Fruit fly (Drosophila melanogaster) whole organism, prepupa: ENCODE data around the gene CG15643.

Experiments used
- CG16779 ChIP-seq: fragments of 200-800 bp; sonication (Bioruptor generic); optimal IDR thresholded peaks from 3 replicates; lab custom pipeline; 2017; ENCODE audit warnings: missing biosample characterization, mild to moderate bottlenecking, missing genetic modification characterization
- CG3032 ChIP-seq: fragments of 200-800 bp; optimal IDR thresholded peaks from 2 replicates; lab custom pipeline; 2019; ENCODE audit warnings: missing biosample characterization, mild to moderate bottlenecking, missing genetic modification characterization, moderate library complexity
- CG4318 ChIP-seq: fragments of 200-800 bp; sonication (Bioruptor generic); optimal IDR thresholded peaks from 3 replicates; lab custom pipeline; 2017; ENCODE audit warnings: missing biosample characterization, mild to moderate bottlenecking, missing genetic modification characterization
- CG9139 ChIP-seq: fragments of 200-800 bp; sonication (Bioruptor generic); optimal IDR thresholded peaks from 3 replicates; lab custom pipeline; 2017; ENCODE audit warnings: missing biosample characterization, mild to moderate bottlenecking, missing genetic modification characterization
- Gug ChIP-seq: fragments of 200-800 bp; sonication (Bioruptor generic); IDR thresholded peaks from 2 replicates; pipeline ENCODE4 v1.3.6; 2022; ENCODE audit warnings: missing biosample characterization, missing genetic modification characterization
- Hr39 ChIP-seq: fragments of 200-800 bp; sonication (Bioruptor generic); optimal IDR thresholded peaks from 2 replicates; lab custom pipeline; 2016; ENCODE audit warnings: missing biosample characterization, missing genetic modification characterization
- Met ChIP-seq: fragments of 200-800 bp; sonication (Bioruptor generic); optimal IDR thresholded peaks from 3 replicates; lab custom pipeline; 2016; ENCODE audit warnings: missing biosample characterization, missing genetic modification characterization
- OdsH ChIP-seq: fragments of 200-800 bp; sonication (Bioruptor generic); optimal IDR thresholded peaks from 3 replicates; lab custom pipeline; 2016; ENCODE audit warnings: missing biosample characterization, missing genetic modification characterization
- achi ChIP-seq: fragments of 200-800 bp; sonication (Bioruptor generic); optimal IDR thresholded peaks from 3 replicates; lab custom pipeline; 2016; ENCODE audit warnings: missing biosample characterization, missing genetic modification characterization
- cyc ChIP-seq: fragments of 200-800 bp; sonication (Bioruptor generic); optimal IDR thresholded peaks from 3 replicates; lab custom pipeline; 2016; ENCODE audit warnings: missing biosample characterization, missing genetic modification characterization
- eg ChIP-seq: fragments of 200-800 bp; sonication (Bioruptor generic); IDR thresholded peaks from 3 replicates; pipeline ENCODE4 v1.3.6; 2022; ENCODE audit warnings: missing biosample characterization, missing genetic modification characterization
- fkh ChIP-seq: fragments of 200-800 bp; sonication (Bioruptor generic); optimal IDR thresholded peaks from 3 replicates; lab custom pipeline; 2017; ENCODE audit warnings: missing biosample characterization, mild to moderate bottlenecking, missing genetic modification characterization, moderate library complexity
- lz ChIP-seq: fragments of 200-800 bp; sonication (Bioruptor generic); optimal IDR thresholded peaks from 3 replicates; lab custom pipeline; 2016; ENCODE audit warnings: missing biosample characterization, missing genetic modification characterization
- vri ChIP-seq: fragments of 200-800 bp; sonication (Bioruptor generic); optimal IDR thresholded peaks from 3 replicates; lab custom pipeline; 2016; ENCODE audit warnings: missing biosample characterization, mild to moderate bottlenecking, missing genetic modification characterization

- no peak for TF ChIP-seq CG16779 (tag; lab: Kevin White, UChicago)
- TF ChIP-seq cyc (GFP tag; lab: Kevin White, UChicago) = peak; percentile 62
- no peak for TF ChIP-seq fkh (GFP tag; lab: Kevin White, UChicago)
- peak; percentile 76 for TF ChIP-seq eg (GFP tag; lab: Robert Waterston, UW)
- peak; percentile 61 for TF ChIP-seq OdsH (GFP tag; lab: Kevin White, UChicago)
- no peak for TF ChIP-seq vri (GFP tag; lab: Kevin White, UChicago)
- TF ChIP-seq CG3032 = no peak
- TF ChIP-seq achi (GFP tag; lab: Kevin White, UChicago) = peak; percentile 55
- TF ChIP-seq lz (GFP tag; lab: Kevin White, UChicago) = peak; percentile 63
- TF ChIP-seq CG4318 = peak; percentile 31
- peak; percentile 60 for TF ChIP-seq Hr39 (GFP tag; lab: Kevin White, UChicago)
- peak; percentile 70 for TF ChIP-seq Met
- peak; percentile 77 for TF ChIP-seq Gug
- TF ChIP-seq CG9139 (GFP tag; lab: Kevin White, UChicago) = no peak
Measured at dm6 chrX:15615426-15615825, 43.5 kb upstream of the CG15643 start.
